Fruit fly (Drosophila melanogaster) whole organism, prepupa: ENCODE results near the gene AANATL7.

ENCODE experiments used
- CG6854 ChIP-seq: fragments of 200-800 bp; sonication (Bioruptor generic); optimal IDR thresholded peaks from 2 replicates; lab custom pipeline; 2017; ENCODE audit warnings: missing biosample characterization, mild to moderate bottlenecking, missing genetic modification characterization
- Smox ChIP-seq: fragments of 200-800 bp; sonication (Bioruptor generic); optimal IDR thresholded peaks from 3 replicates; lab custom pipeline; 2016; ENCODE audit warnings: missing biosample characterization, missing genetic modification characterization
- ss ChIP-seq, 2 experiments: fragments of 200-800 bp; sonication (Bioruptor generic); optimal IDR thresholded peaks; 2 replicates in 1 of 2; 3 replicates in 1 of 2; lab custom pipeline; 2017 to 2018; ENCODE audit warnings: mild to moderate bottlenecking in 2 of 2, missing biosample characterization in 2 of 2, missing genetic modification characterization in 2 of 2, moderate library complexity in 1 of 2

dm6 chrX:2553862-2554261, 26.9 kb upstream of the AANATL7 start:
- TF ChIP-seq Smox (GFP tag; lab: Kevin White, UChicago) (no peak), CG6854 (no peak), ss (GFP tag; optimal IDR thresholded peaks at IDR 0.05; lab: Kevin White, UChicago) (no peak)
